Worm (Caenorhabditis elegans): Measurements from ENCODE around the gene F11E6.10.

The F11E6.10 gene

DNA sequence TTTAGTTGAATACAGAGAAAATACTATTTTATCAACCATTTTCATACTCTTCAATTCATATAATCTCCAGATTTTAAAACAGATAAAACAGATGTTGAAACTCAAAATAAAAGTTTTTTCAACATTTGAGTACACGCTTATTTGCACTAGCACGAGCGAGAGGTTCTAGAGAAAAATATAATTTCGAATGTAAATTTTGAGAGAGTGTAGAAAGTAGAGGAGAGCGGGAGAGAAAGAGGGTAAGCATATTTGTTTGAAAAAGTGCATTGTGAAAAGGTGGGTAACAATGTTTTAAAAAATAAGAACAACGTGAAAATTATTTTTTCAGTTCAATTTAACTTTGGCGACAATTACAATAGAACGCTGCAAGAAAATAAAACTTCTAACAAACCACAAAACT lies 4.9 kb upstream of the F11E6.10 start:
- TF ChIP-seq ceh-2 (tag; optimal IDR thresholded peaks at IDR 0.05) (no peak), ceh-30 (tag; optimal IDR thresholded peaks at IDR 0.05) (no peak), unc-42 (tag; optimal IDR thresholded peaks at IDR 0.05) (peak; percentile 7), dmd-4 (tag; optimal IDR thresholded peaks at IDR 0.05; ENCODE audit: borderline replicate concordance) (no peak), ceh-22 (tag; optimal IDR thresholded peaks at IDR 0.05) (no peak)

DNA sequence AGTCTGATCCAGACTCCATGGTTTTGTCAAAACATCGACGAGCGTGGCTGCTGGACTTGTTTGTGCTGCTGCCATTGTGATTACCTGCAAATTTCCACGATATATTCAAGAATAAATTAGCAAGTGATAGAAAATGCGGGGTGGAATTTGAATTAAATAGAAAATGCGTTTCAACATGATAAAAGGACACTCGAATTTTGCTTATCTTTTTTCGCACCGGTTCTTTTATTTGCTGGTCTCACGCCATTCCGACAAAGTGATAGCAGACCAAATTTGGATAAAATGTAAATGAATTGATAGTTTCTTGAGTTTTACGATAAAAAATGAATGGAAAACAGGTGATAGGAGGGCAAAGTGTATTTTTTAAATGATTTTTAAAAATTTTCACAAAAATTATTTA lies 4.4 kb upstream of the F11E6.10 start, which contains the start of gene elo-2:
Gene elo-2, minus strand, starts transcription at position 84 of the 400 bp plus-strand sequence.
- TF ChIP-seq elt-2 (tag; optimal IDR thresholded peaks at IDR 0.05): peak; percentile 28
- no peak for TF ChIP-seq tbx-2 (tag; optimal IDR thresholded peaks at IDR 0.05)

DNA sequence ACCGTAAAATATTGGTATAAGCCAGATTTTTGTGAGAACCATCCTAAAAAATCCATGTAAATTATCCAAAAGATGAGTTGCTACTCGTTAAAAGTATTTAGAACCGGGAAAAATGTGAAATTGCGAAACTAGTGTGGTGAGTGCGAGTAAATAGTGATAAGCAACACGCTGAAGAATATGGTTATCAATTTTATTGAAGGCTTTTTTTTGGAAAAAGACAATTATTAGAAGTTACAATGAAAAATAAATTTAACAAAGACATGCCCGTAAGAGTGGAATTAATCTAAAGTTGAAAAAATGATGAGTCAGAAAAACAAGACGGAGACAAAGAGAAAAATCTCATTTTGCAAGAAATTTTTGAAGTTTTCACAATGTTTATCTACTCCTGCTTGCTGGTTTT lies 2.9 kb upstream of the F11E6.10 start, which contains the start of gene F11E6.6:
Gene F11E6.6, minus strand, starts transcription at position 101 of the 400 bp plus-strand sequence.
- TF ChIP-seq ama-1 (optimal IDR thresholded peaks at IDR 0.05): no peak
- no peak for TF ChIP-seq pax-1 (tag; optimal IDR thresholded peaks at IDR 0.05)
- TF ChIP-seq fax-1 (tag; optimal IDR thresholded peaks at IDR 0.05): no peak
- TF ChIP-seq unc-42 (tag; optimal IDR thresholded peaks at IDR 0.05): no peak
- TF ChIP-seq ref-2 (tag; optimal IDR thresholded peaks at IDR 0.05): no peak
- TF ChIP-seq Y22D7AL.16 (tag; optimal IDR thresholded peaks at IDR 0.05): no peak
- no peak for TF ChIP-seq sdc-2 (tag; optimal IDR thresholded peaks at IDR 0.05)
- no peak for TF ChIP-seq madf-2 (tag; optimal IDR thresholded peaks at IDR 0.05)
- TF ChIP-seq lim-6 (tag; optimal IDR thresholded peaks at IDR 0.05): no peak
- TF ChIP-seq ceh-48 (tag; optimal IDR thresholded peaks at IDR 0.05): no peak
- no peak for TF ChIP-seq pag-3 (tag; optimal IDR thresholded peaks at IDR 0.05; ENCODE audit: borderline replicate concordance)
- no peak for TF ChIP-seq hlh-13 (GFP tag; optimal IDR thresholded peaks at IDR 0.05)
- no peak for TF ChIP-seq sox-4 (tag; optimal IDR thresholded peaks at IDR 0.05)
- no peak for TF ChIP-seq che-1 (tag; optimal IDR thresholded peaks at IDR 0.05)
- no peak for TF ChIP-seq lin-11 (tag; optimal IDR thresholded peaks at IDR 0.05)
- no peak for TF ChIP-seq ceh-19 (GFP tag; optimal IDR thresholded peaks at IDR 0.05)
- no peak for TF ChIP-seq pha-2 (tag; optimal IDR thresholded peaks at IDR 0.05)

DNA sequence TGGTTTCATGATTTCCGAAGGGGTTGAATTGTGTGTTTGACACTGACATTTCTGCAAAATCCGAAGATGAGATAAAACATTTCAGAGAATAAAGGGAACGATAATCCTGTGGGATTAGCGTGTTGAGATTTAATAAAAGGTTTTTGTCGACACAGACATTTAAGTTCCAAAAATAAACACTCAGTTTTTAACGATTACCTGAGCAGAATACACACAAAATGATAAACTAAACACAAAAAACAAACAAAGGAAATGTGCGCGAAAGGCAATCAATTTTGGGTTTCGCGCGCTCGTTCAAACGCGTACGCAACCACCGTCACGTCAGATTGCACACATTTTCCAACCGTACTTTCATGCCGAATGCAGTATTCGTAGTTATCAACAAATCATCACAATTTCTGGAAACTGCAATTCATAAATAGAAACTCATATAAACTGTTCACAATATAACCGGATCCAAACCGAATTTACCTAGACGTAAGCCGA lies 1.7 kb downstream of the F11E6.10 start, which contains the start of gene rif-1.1:
Gene rif-1.1, minus strand, starts transcription at position 51 of the 486 bp plus-strand sequence.
- TF ChIP-seq tbx-2 (tag; optimal IDR thresholded peaks at IDR 0.05) (peak; percentile 2), fkh-6 (tag; optimal IDR thresholded peaks at IDR 0.05) (no peak), dve-1 (tag; optimal IDR thresholded peaks at IDR 0.05) (peak; percentile 29)

DNA sequence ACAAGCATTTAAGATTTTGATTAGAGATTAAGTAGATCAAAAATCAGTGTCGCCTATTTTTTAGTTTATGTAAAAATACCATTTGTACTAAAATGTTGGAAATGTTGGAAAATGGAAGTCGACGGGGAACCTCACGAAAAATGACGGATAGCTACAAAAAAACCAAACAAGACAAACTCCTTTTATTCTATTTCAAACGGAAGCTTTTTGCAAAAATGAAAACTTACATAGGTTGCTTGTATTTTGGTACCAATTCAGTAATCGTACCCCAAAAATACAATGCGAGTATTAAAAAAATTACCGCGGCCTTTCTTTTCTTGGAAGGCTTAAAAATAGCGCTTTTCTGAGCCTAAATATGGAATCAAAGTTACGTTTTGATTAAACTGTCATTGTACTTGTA lies 9.0 kb downstream of the F11E6.10 start:
- TF ChIP-seq C08G9.2 (tag; optimal IDR thresholded peaks at IDR 0.05): no peak
- no peak for TF ChIP-seq unc-55 (GFP tag; optimal IDR thresholded peaks at IDR 0.05)
- TF ChIP-seq pros-1 (tag; optimal IDR thresholded peaks at IDR 0.05): no peak
- no peak for TF ChIP-seq ceh-45 (GFP tag; IDR thresholded peaks at IDR 0.05)
- no peak for TF ChIP-seq ceh-34 (tag; optimal IDR thresholded peaks at IDR 0.05)
- no peak for TF ChIP-seq unc-3 (GFP tag; conservative IDR thresholded peaks at IDR 0.05)
- no peak for TF ChIP-seq unc-3 (tag; optimal IDR thresholded peaks at IDR 0.05)
- TF ChIP-seq hlh-30 (tag; optimal IDR thresholded peaks at IDR 0.05; ENCODE audit: insufficient read depth): no peak
- no peak for TF ChIP-seq ceh-14 (tag; optimal IDR thresholded peaks at IDR 0.05)
- no peak for TF ChIP-seq unc-86 (tag; optimal IDR thresholded peaks at IDR 0.05)
- no peak for TF ChIP-seq rnt-1 (tag; optimal IDR thresholded peaks at IDR 0.05)
- TF ChIP-seq fkh-6 (tag; optimal IDR thresholded peaks at IDR 0.05): no peak
- no peak for TF ChIP-seq hlh-13 (GFP tag; optimal IDR thresholded peaks at IDR 0.05)
- no peak for TF ChIP-seq ahr-1 (tag; optimal IDR thresholded peaks at IDR 0.05)
- no peak for TF ChIP-seq madf-2 (tag; optimal IDR thresholded peaks at IDR 0.05)
- TF ChIP-seq ceh-18 (tag; optimal IDR thresholded peaks at IDR 0.05): no peak
- no peak for TF ChIP-seq ets-4 (tag; optimal IDR thresholded peaks at IDR 0.05)
- TF ChIP-seq hlh-15 (tag; optimal IDR thresholded peaks at IDR 0.05): no peak
- no peak for TF ChIP-seq nfya-1 (tag; optimal IDR thresholded peaks at IDR 0.05)
- no peak for TF ChIP-seq sox-4 (tag; optimal IDR thresholded peaks at IDR 0.05)
- no peak for TF ChIP-seq elt-4 (tag; optimal IDR thresholded peaks at IDR 0.05)

Measured in whole organism, late embryonic.